Worm (Caenorhabditis elegans) whole organism, L4/young adult: ENCODE measurements around the gene csr-1.

Experiments used
- W03F9.2 ChIP-seq: fragments of 150-350 bp; optimal IDR thresholded peaks from 2 replicates; lab custom pipeline; 2014; ENCODE audit warnings: missing biosample characterization, missing genetic modification characterization
- dao-5 ChIP-seq: sonication (generic microtip); optimal IDR thresholded peaks from 2 replicates; lab custom pipeline; 2016; ENCODE audit warnings: missing genotype, missing genetic modification characterization, moderate library complexity, missing compliant biosample characterization
- him-1 ChIP-seq: sonication (generic microtip); optimal IDR thresholded peaks from 2 replicates; lab custom pipeline; 2016; ENCODE audit warnings: missing genotype, missing genetic modification reagents, missing genetic modification characterization, missing compliant biosample characterization

The csr-1 gene

DNA sequence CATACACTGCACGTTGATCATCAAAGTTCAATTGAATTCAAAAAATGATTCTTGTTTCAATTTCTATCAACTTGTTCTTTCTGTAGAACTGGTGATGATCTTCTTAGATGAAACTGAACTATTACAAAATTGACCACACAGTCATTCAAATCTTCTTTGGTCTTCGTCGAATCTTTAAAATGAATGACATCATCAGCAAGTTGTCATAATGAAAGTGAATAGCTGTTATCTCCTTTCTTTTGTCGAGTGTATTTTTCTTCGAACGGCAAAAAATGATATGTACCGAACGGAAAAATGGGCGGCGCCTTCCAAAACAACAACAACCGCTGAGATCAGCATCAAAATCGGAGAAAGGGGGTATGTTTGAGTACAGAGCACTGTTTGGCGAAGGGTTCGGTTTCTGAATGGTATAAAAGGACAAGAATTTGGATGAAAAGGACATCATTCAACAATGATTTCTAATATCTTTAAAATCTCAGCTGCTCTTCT, 20.4 kb downstream of the csr-1 start, which contains the start of gene ora-1:
TSS of gene ora-1 (plus strand) at position 439 of the 489 bp plus-strand sequence.
- TF ChIP-seq W03F9.2: no peak
- TF ChIP-seq dao-5 (tag; lab: Kevin White, UChicago): no peak
- no peak for TF ChIP-seq him-1

DNA sequence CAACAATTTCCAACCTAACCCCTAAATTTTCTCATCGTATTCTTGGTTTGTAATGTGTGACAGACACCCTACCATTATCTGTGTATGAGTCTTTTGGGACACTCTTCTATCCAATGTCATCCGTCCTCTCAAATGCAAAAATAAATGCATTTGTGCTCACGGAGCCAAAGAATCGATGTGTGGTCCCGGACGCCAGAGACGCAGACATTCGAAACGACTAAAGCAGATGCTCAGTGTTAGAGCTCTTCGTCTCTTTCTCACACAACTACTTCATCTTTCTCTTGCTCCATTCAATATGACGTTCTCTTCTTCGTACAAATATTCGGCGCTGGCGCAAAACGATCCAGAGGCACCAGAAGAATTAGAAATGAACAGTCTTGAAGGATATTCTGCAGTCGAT, 22.5 kb downstream of the csr-1 start, which contains the start of gene unc-24:
TSS of gene unc-24 (plus strand) at position 283 of the 400 bp plus-strand sequence.
- TF ChIP-seq W03F9.2: no peak

DNA sequence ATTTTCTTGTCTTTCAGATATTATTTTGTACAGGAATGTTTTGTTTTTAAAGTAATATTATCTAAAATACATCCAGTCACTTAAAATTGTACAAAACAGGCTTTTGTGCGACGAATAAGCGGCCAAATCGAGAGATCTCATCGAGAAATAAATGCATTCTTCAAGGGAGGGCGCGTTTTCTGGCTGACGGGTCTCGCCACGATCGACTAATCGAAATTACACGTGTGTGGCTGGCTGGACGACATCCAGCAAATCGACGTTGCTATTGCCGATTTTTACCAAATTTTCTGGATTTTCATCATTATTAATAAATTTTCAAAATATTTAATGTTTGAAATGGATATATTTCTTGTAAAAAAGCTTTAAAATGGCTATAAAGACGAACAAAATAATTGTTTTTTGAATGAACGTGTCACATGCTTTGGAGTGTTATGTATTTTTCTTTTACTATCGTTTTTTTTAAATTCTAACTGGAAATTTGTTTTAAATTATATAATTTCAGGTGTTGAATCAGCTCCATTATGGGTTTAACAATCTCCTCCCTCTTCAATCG, 25.0 kb downstream of the csr-1 start, which contains the start of gene arf-5:
TSS of gene arf-5 (plus strand) at position 503 of the 553 bp plus-strand sequence.
- no peak for TF ChIP-seq dao-5 (tag; lab: Kevin White, UChicago)
- no peak for TF ChIP-seq him-1
- no peak for TF ChIP-seq W03F9.2

DNA sequence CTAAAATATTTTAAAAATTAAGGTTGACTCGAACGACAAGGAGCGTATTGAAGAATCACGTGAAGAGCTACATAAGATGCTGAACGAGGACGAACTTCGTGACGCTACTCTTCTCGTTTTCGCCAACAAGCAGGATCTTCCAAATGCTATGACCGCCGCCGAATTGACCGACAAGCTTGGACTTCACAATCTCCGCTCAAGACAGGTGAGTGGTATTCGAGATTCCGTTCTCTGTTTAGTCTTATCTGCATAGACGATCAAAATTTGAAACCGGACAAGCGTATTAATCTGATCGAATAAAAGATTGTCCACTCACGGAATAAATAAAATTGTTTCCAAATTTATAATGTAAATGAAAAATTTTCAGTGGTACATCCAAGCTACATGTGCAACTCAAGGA, 26.0 kb downstream of the csr-1 start:
- TF ChIP-seq him-1 (no peak), dao-5 (tag; lab: Kevin White, UChicago) (no peak), W03F9.2 (no peak)

DNA sequence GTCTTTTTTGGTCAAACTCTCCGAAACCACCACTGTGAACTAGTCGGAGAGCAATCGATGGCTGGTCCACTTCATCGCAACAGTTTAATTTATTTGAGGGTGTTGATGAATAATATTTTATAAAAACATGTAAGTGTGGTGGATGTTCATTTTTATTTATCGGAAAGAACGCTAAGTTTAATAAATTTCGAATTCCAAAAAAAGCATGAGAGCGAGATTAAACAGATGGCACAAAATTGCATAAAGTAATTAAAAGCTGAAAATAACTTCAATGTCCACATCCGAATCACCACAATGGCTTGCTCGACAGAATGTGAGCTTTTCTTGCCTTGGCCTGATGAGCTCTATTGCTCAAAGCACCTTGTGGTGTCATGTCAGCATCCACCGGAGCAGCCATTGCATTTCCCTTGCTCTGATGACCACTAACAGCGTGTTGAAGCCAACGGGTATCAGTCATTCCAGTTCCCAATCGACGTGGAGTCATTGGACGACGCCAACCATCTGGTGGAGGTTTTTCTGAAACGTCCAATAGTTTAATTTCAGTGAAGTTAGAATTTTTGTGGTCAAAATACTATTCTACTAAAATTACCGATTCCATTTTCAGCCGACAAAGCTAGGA, 26.8 kb downstream of the csr-1 start:
- TF ChIP-seq W03F9.2: no peak
- no peak for TF ChIP-seq dao-5 (tag; lab: Kevin White, UChicago)
- TF ChIP-seq him-1: no peak

DNA sequence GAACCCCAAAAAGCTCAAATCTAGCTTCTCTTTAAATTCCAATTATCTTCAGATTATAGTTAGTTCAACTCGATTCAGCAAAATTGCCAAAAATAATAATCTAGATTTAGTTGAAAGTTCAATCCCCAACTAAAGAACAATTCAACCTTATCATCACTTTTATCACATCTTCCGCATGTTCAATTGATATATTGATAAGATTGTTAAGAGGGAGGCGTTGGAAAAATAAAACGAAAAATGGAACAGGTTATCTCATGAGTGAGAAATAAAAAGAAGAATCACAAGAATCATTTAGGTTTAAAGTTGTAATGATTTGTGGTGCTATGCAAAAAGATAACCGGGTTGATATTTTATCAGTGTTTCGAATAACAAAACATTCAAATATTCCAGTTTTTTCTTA, 28.7 kb downstream of the csr-1 start:
- TF ChIP-seq W03F9.2 (no peak), him-1 (no peak), dao-5 (tag; lab: Kevin White, UChicago) (no peak)

DNA sequence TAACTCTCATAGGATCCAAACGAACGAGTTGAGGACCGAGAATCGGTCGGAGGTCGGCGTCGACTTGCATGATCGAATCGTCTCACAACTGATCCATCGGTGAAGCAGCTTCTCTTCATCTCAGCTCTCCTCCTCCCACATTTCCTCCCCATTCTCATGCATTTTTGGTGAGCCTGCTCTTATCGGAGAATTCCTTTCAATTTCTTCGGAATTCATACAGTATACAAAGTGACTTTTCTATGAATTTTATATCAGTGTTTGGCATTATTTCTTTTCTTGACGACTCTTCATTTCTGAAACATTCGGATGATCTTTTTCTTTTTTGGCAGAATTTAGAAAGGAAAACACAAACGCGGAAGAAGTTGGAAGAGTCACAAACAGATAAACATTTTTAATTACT, 30.0 kb downstream of the csr-1 start, which contains the start of gene mec-17:
TSS of gene mec-17 (minus strand) at position 101 of the 400 bp plus-strand sequence.
- TF ChIP-seq dao-5 (tag; lab: Kevin White, UChicago) (no peak), W03F9.2 (no peak), him-1 (no peak)

DNA sequence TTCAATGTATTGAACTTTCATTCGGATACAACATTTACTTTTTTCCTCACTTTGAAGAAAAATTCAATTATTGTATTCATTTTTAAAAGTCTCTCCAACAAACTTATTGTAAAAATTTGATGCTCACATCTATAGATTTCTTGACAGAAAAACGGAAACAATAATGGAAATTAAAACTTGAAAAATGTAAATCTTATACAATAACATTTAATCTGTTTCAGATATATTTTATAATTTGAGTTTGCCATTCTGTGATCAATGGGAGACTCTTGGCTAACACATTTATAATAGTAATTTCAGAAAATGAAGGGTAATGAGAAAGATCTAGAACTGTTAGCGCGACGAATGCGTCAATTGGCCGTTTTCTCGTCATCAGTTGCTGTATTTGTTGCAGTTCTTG, 31.3 kb downstream of the csr-1 start, which contains the start of gene col-115:
TSS of gene col-115 (plus strand) at position 301 of the 400 bp plus-strand sequence.
- TF ChIP-seq dao-5 (tag; lab: Kevin White, UChicago) (no peak), W03F9.2 (no peak), him-1 (no peak)

DNA sequence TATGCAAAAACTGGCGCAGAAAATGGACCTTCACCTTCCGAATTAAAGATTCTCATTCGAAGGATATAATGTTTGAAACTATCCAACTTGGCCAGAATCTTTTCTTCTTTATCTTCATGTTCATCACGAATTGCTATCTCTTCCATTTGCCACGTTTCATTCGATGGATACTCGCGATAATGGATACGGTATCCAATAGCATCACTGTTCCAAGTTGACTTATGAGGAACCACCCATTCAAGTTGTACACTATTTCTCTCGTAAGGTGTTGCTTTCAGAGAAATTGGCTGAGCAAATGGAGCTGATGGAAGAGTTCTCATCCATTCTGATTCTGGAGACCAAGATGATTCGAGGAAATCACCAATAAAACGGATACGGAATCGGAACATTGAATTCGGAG, 37.6 kb downstream of the csr-1 start:
- no peak for TF ChIP-seq him-1
- no peak for TF ChIP-seq dao-5 (tag; lab: Kevin White, UChicago)
- TF ChIP-seq W03F9.2: no peak

DNA sequence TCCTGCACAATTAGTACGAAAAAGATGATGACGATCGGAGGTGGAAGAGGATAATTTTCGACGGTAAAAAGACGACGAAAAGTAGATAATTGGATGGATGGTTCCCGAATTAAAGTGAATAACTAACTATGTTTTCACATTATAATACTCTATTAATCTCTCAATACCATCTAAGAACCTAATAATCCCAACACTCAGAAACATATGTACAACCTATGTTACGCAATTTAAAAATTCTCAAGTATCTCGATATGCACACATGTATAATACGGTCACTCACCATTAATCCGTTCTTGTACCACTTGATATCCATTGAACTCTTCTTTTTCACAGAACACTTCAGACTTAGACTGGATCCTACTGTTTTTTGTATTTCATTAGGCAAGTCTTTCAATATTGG, 43.7 kb downstream of the csr-1 start:
- no peak for TF ChIP-seq him-1
- no peak for TF ChIP-seq dao-5 (tag; lab: Kevin White, UChicago)
- no peak for TF ChIP-seq W03F9.2

DNA sequence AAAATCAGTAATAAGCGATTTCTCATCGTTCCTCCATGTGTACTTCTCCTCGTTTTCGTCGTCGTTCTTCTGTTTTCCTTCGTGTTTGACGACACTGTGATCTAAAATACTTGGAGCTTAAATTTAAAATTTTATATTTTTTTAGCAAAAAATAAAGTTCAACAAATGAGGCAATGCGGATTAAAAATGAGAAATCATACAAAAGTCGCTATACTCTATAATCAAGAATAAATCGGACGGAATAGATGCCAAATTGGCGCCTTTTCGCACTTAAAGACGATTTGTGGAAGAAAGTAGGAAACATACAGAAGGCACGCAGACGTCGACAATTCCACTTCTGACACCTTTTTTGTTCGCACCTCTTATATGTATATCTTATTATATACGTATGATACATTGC, 47.0 kb downstream of the csr-1 start, which contains the start of gene rig-4:
TSS of gene rig-4 (minus strand) at position 101 of the 400 bp plus-strand sequence.
- TF ChIP-seq him-1 (no peak), dao-5 (tag; lab: Kevin White, UChicago) (no peak), W03F9.2 (no peak)

DNA sequence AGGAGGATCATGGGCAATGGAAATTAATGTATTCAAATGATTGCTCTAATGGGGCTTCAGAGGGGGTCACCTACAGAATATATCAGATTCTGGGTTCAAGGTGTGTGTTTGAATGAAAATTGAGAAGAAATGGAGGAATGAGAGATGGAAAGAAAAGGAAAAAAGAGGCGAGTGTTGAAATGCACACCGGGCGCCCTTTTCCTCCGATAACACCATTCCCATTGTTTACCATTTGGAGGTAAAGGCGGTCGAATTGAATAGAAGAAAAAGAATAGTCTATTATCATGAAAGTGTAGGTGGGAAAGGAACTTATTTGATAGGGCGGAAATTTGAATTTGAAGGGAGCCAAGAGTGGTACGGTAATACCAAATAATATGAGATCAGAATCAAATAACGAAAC, 48.3 kb downstream of the csr-1 start:
- no peak for TF ChIP-seq dao-5 (tag; lab: Kevin White, UChicago)
- TF ChIP-seq him-1: no peak
- no peak for TF ChIP-seq W03F9.2

DNA sequence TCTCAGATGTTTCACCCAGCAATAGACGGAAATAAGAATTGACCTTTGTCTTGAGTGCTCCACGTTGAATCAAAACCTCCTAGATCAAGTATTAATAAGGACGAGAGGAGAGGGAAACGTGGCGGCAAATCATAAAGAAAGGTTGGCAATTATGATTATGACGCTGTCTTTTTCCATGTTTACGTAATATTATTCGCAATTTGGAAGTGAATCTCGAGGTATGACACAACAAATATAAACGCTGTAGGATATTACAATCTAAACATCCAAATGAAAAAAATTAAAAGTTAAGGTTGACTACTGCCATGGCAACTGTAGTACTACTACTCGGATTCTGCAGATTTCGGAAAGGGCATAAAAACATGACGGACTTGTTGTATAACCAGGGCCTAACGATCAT, 49.1 kb downstream of the csr-1 start:
- no peak for TF ChIP-seq W03F9.2
- no peak for TF ChIP-seq him-1
- TF ChIP-seq dao-5 (tag; lab: Kevin White, UChicago): no peak

DNA sequence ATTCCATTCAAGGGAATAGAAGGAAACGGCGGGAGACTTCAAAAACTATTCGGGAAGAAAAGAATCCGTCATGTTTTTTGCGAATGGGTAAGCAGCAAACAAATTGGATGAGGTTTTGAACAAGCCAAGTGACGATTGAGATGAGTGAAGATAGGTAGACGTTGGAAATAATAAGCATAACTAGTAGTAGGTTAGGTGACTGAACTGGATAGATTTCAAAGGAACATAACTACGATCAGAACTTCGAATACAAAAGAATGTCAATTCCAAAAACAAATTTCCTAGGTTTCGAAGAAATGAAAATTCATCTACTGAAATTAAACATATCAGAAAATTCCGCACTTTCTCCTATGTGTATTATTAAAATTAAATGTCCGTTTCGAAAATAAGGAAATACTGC, 50.5 kb downstream of the csr-1 start:
- no peak for TF ChIP-seq dao-5 (tag; lab: Kevin White, UChicago)
- no peak for TF ChIP-seq W03F9.2
- no peak for TF ChIP-seq him-1

DNA sequence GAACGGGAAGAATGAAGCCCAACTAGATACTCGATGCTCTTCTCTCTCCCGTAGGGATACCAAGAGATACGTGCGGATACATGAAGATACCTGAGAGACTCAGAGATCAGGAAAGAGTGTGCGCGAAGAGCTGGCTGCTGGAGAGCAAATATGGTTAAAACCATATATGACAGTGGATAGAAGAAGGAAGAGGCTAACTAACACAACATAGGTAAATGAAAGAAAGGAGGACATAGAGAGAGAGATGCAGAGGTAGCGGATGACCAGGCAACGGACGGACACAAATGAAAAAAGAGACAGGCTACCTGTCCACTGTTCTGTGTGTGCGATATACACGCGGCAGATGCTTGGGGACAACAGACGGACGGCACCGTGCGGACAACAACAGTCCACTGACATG, 51.1 kb downstream of the csr-1 start:
- TF ChIP-seq dao-5 (tag; lab: Kevin White, UChicago) (no peak), him-1 (no peak), W03F9.2 (no peak)
